Worm (Caenorhabditis elegans): ENCODE data around the gene srx-6.

ce11 chrV:7339831-7340230 lies 26.7 kb upstream of the srx-6 start, which contains the start of gene srh-187:
- TF ChIP-seq F10B5.3 (tag; optimal IDR thresholded peaks at IDR 0.05) (no peak), lin-15B (tag; optimal IDR thresholded peaks at IDR 0.05) (no peak), unc-62 (GFP tag; optimal IDR thresholded peaks at IDR 0.05 in 1 of 2) (no peak), unc-62 (tag; optimal IDR thresholded peaks at IDR 0.05) (no peak), lin-39 (tag; optimal IDR thresholded peaks at IDR 0.05) (no peak), R02D3.7 (tag; optimal IDR thresholded peaks at IDR 0.05) (no peak), fos-1 (tag; optimal IDR thresholded peaks at IDR 0.05) (no peak), ama-1 (optimal IDR thresholded peaks at IDR 0.05) (no peak), mdl-1 (tag; optimal IDR thresholded peaks at IDR 0.05) (no peak), ztf-11 (tag; optimal IDR thresholded peaks at IDR 0.05) (no peak), arid-1 (GFP tag; conservative IDR thresholded peaks at IDR 0.05) (no peak)
